Fruit fly (Drosophila melanogaster): Measurements from ENCODE around the gene CG6310.

CG6310 gene

DNA sequence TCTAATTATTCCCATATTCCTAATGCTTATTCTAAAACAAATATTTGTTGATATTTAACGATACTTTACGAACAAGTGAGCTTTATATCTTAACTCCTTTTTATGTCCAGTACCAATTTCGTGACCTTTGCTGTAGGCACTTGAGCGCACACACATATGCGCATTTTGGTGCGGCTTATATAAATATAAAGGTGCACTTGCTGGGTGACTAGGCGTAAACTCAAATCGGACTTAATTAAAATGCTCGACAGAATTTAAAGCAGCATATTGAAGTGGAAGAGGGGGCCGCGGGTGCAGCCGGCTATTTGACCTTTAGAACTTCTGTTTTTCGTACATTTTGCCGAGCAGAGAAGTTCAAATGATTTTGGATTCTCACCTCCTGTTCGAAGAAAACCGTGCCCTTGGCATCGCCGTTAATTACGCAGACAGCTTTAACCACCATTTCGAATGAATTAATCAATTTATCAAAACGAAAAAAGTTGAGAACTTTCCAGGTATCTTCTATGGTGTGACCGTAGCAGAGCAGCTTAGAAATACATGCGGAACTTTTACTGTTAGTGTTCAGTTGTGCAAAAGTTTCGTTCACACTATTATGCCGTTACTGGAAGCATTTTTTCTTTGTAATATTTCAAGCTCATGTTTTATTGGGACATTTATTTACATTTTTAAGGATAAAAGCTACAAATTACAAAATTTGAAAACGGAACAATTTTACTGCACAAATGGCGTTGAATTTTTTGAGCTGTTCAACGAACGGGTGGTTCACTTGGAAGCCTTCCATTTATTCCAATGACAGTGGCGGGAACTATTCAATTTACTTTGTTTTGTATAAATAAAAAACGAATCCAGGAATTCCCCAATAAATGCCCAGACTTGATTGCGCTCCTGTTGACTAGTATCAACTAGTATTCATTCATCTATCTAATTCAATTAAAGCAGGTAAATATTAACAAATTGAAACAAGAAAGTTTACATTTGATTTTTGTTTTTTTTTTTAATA lies 43.8 kb upstream of the CG6310 start, which contains the start of gene Sod1 (continued):
- TF ChIP-seq knrl (GFP tag; IDR thresholded peaks at IDR 0.05; ENCODE audit: partially characterized antibody) = peak; percentile 12; the same call in 1 of the 3 replicates
- TF ChIP-seq Sry-δ (GFP tag; optimal IDR thresholded peaks at IDR 0.05) = peak; percentile 34
- TF ChIP-seq exex (tag; optimal IDR thresholded peaks at IDR 0.05) = peak; percentile 30
- no peak for TF ChIP-seq CG2129 (GFP tag; IDR thresholded peaks at IDR 0.05; ENCODE audit: partially characterized antibody)
- TF ChIP-seq dm (GFP tag; optimal IDR thresholded peaks at IDR 0.05) = peak; percentile 15
- TF ChIP-seq vvl (GFP tag; IDR thresholded peaks at IDR 0.05) = 0 out of 2 replicates have a peak, but pooled peaks have one; percentile 41
- peak; percentile 22; the same call in 1 of the 2 replicates for TF ChIP-seq Xrp1 (GFP tag; IDR thresholded peaks at IDR 0.05)
- TF ChIP-seq sens (GFP tag) = peak; percentile 69
- peak; percentile 51 for TF ChIP-seq BtbVII (GFP tag; optimal IDR thresholded peaks at IDR 0.05)
- peak; percentile 16 for TF ChIP-seq CG2116 (GFP tag; optimal IDR thresholded peaks at IDR 0.05)
- 0 out of 2 replicates have a peak, but pooled peaks have one; percentile 22 for TF ChIP-seq stc (GFP tag; IDR thresholded peaks at IDR 0.05)
- TF ChIP-seq PHDP (tag; optimal IDR thresholded peaks at IDR 0.05) = peak; percentile 25
- TF ChIP-seq Fer3 (tag; optimal IDR thresholded peaks at IDR 0.05) = no peak
- TF ChIP-seq Atf6 (GFP tag; IDR thresholded peaks at IDR 0.05) = 0 out of 2 replicates have a peak, but pooled peaks have one; percentile 8
- TF ChIP-seq Bgb (GFP tag; IDR thresholded peaks at IDR 0.05; ENCODE audit: partially characterized antibody) = peak; percentile 29; the same call in 1 of the 2 replicates
- TF ChIP-seq gfzf (GFP tag; optimal IDR thresholded peaks at IDR 0.05) = peak; percentile 92
- no peak for TF ChIP-seq ase (GFP tag; IDR thresholded peaks at IDR 0.05)
- peak; percentile 81 for TF ChIP-seq E2f2 (GFP tag; IDR thresholded peaks at IDR 0.05)
- peak; percentile 24 for TF ChIP-seq maf-S (GFP tag; optimal IDR thresholded peaks at IDR 0.05)
- no peak for TF ChIP-seq Eip74EF (GFP tag; optimal IDR thresholded peaks at IDR 0.05)
- peak; percentile 71; the same call in 1 of the 4 replicates for TF ChIP-seq chinmo (GFP tag; IDR thresholded peaks at IDR 0.05; ENCODE audit: partially characterized antibody)
- no peak for TF ChIP-seq zen2 (GFP tag; IDR thresholded peaks at IDR 0.05; ENCODE audit: partially characterized antibody)
- TF ChIP-seq nom (GFP tag; optimal IDR thresholded peaks at IDR 0.05) = peak; percentile 98
- peak; percentile 73 for TF ChIP-seq Dp (GFP tag; optimal IDR thresholded peaks at IDR 0.05)
- 0 out of 2 replicates have a peak, but pooled peaks have one; percentile 19 for TF ChIP-seq Drgx (GFP tag; IDR thresholded peaks at IDR 0.05)
- TF ChIP-seq CG30020 (tag; optimal IDR thresholded peaks at IDR 0.05) = peak; percentile 10
- TF ChIP-seq NfI (GFP tag; optimal IDR thresholded peaks at IDR 0.05) = no peak
- no peak for TF ChIP-seq amos (GFP tag; IDR thresholded peaks at IDR 0.05; ENCODE audit: partially characterized antibody)
- TF ChIP-seq sqz (GFP tag; optimal IDR thresholded peaks at IDR 0.05) = peak; percentile 22
- peak; percentile 40 for TF ChIP-seq CG4617 (GFP tag; optimal IDR thresholded peaks at IDR 0.05; ENCODE audit: borderline replicate concordance)
- peak; percentile 30 for TF ChIP-seq cg (GFP tag; optimal IDR thresholded peaks at IDR 0.05)
- TF ChIP-seq YL-1 (GFP tag; optimal IDR thresholded peaks at IDR 0.05) = peak; percentile 73
- TF ChIP-seq CG9727 (GFP tag; optimal IDR thresholded peaks at IDR 0.05) = peak; percentile 5
- TF ChIP-seq CG17802 (tag; optimal IDR thresholded peaks at IDR 0.05) = peak; percentile 89
- no peak for TF ChIP-seq Hmr (GFP tag; optimal IDR thresholded peaks at IDR 0.05)
- no peak for TF ChIP-seq gt (GFP tag; IDR thresholded peaks at IDR 0.05)
- no peak for TF ChIP-seq Dll (GFP tag; IDR thresholded peaks at IDR 0.05; ENCODE audit: partially characterized antibody)
- peak; percentile 56 for TF ChIP-seq Myb (GFP tag; optimal IDR thresholded peaks at IDR 0.05)
- 0 out of 2 replicates have a peak, but pooled peaks have one; percentile 33 for TF ChIP-seq Scr (GFP tag; IDR thresholded peaks at IDR 0.05; ENCODE audit: partially characterized antibody)
- peak; percentile 9 for TF ChIP-seq Dek (tag; optimal IDR thresholded peaks at IDR 0.05)
- peak; percentile 21 for TF ChIP-seq CG6765 (GFP tag; optimal IDR thresholded peaks at IDR 0.05)
- TF ChIP-seq crol (GFP tag; IDR thresholded peaks at IDR 0.05) = peak; percentile 93
- peak; percentile 27 for TF ChIP-seq CG1603 (tag; optimal IDR thresholded peaks at IDR 0.05)
- TF ChIP-seq bsh (GFP tag; optimal IDR thresholded peaks at IDR 0.05) = peak; percentile 5 to 80
- peak; percentile 20 for TF ChIP-seq BEAF-32 (GFP tag; optimal IDR thresholded peaks at IDR 0.05)
